Fruit fly (Drosophila melanogaster) whole organism, pupa: ENCODE measurements around the gene CG17660.
A peak's percentile ranks its signal among the peaks of the same experiment; 100 is the strongest.

Experiments
- CG10348 ChIP-seq: fragments of 200-800 bp; sonication (Bioruptor generic); IDR thresholded peaks from 2 replicates; pipeline ENCODE4 v1.3.6; 2022; ENCODE audit warnings: missing biosample characterization, missing genetic modification characterization
- CG12605 ChIP-seq: fragments of 200-800 bp; sonication (Bioruptor generic); IDR thresholded peaks from 2 replicates; pipeline ENCODE4 v1.3.6; 2022; ENCODE audit warnings: missing biosample characterization, missing genetic modification characterization
- CG13204 ChIP-seq: fragments of 200-800 bp; sonication (Bioruptor generic); optimal IDR thresholded peaks from 2 replicates; lab custom pipeline; 2018; ENCODE audit warnings: missing biosample characterization, mild to moderate bottlenecking, missing genetic modification characterization, moderate library complexity
- CG14655 ChIP-seq: fragments of 200-800 bp; sonication (Bioruptor generic); optimal IDR thresholded peaks from 3 replicates; lab custom pipeline; 2017; ENCODE audit warnings: mild to moderate bottlenecking, missing biosample characterization, missing genetic modification reagents, missing genetic modification characterization
- CG15710 ChIP-seq: fragments of 200-800 bp; sonication (Bioruptor generic); optimal IDR thresholded peaks from 2 replicates; lab custom pipeline; 2018; ENCODE audit warnings: missing biosample characterization, mild to moderate bottlenecking, missing genetic modification characterization, moderate library complexity
- CG17806 ChIP-seq: fragments of 200-800 bp; sonication (Bioruptor generic); optimal IDR thresholded peaks from 2 replicates; lab custom pipeline; 2018; ENCODE audit warnings: missing biosample characterization, mild to moderate bottlenecking, missing genetic modification characterization, moderate library complexity
- CG32121 ChIP-seq: fragments of 200-800 bp; sonication (Bioruptor generic); IDR thresholded peaks from 2 replicates; pipeline ENCODE4 v1.3.6; 2022; ENCODE audit warnings: missing biosample characterization, missing genetic modification characterization
- CG34367 ChIP-seq: fragments of 200-800 bp; sonication (Bioruptor generic); optimal IDR thresholded peaks from 2 replicates; lab custom pipeline; 2018; ENCODE audit warnings: missing biosample characterization, mild to moderate bottlenecking, missing genetic modification characterization
- CG4496 ChIP-seq: fragments of 200-800 bp; sonication (Bioruptor generic); IDR thresholded peaks from 3 replicates; pipeline ENCODE4 v1.3.6; 2022; ENCODE audit warnings: missing biosample characterization, missing genetic modification characterization
- CG8159 ChIP-seq: fragments of 200-800 bp; sonication (Bioruptor generic); optimal IDR thresholded peaks from 3 replicates; lab custom pipeline; 2018; ENCODE audit warnings: missing biosample characterization, mild to moderate bottlenecking, missing genetic modification characterization, moderate library complexity
- CG8301 ChIP-seq: fragments of 200-800 bp; sonication (Bioruptor generic); optimal IDR thresholded peaks from 2 replicates; lab custom pipeline; 2018; ENCODE audit warnings: missing biosample characterization, mild to moderate bottlenecking, missing genetic modification characterization
- CG9948 ChIP-seq: fragments of 200-800 bp; sonication (Bioruptor generic); optimal IDR thresholded peaks from 2 replicates; lab custom pipeline; 2018; ENCODE audit warnings: missing biosample characterization, mild to moderate bottlenecking, missing genetic modification characterization, moderate library complexity
- D1 ChIP-seq: fragments of 200-800 bp; sonication (Bioruptor generic); optimal IDR thresholded peaks from 2 replicates; lab custom pipeline; 2018; ENCODE audit warnings: missing biosample characterization, mild to moderate bottlenecking, missing genetic modification characterization, moderate library complexity
- EcR ChIP-seq: fragments of 200-800 bp; sonication (Bioruptor generic); optimal IDR thresholded peaks from 3 replicates; lab custom pipeline; 2019; ENCODE audit warnings: missing biosample characterization, missing genetic modification characterization, mild to moderate bottlenecking, moderate library complexity, missing genetic modification reagents
- Ets98B ChIP-seq: fragments of 200-800 bp; sonication (Bioruptor generic); IDR thresholded peaks from 2 replicates; pipeline ENCODE4 v1.3.6; 2022; ENCODE audit warnings: missing biosample characterization, missing genetic modification characterization
- Pif1A ChIP-seq: fragments of 200-800 bp; sonication (Bioruptor generic); optimal IDR thresholded peaks from 3 replicates; lab custom pipeline; 2016; ENCODE audit warnings: missing biosample characterization, missing genetic modification characterization
- Pif1B ChIP-seq: fragments of 200-800 bp; sonication (Bioruptor generic); optimal IDR thresholded peaks from 3 replicates; lab custom pipeline; 2016; ENCODE audit warnings: missing biosample characterization, missing genetic modification characterization
- Snoo ChIP-seq: fragments of 200-800 bp; sonication (Bioruptor generic); optimal IDR thresholded peaks from 3 replicates; lab custom pipeline; 2017; ENCODE audit warnings: missing biosample characterization, mild to moderate bottlenecking, missing genetic modification characterization, inconsistent platforms
- fd96Ca ChIP-seq: fragments of 200-800 bp; sonication (Bioruptor generic); IDR thresholded peaks from 3 replicates; pipeline ENCODE4 v1.3.6; 2022; ENCODE audit warnings: missing biosample characterization, missing genetic modification characterization
- gl ChIP-seq: fragments of 200-800 bp; sonication (Bioruptor generic); optimal IDR thresholded peaks from 2 replicates; lab custom pipeline; 2018; ENCODE audit warnings: missing biosample characterization, mild to moderate bottlenecking, missing genetic modification characterization
- rn ChIP-seq: fragments of 200-800 bp; sonication (Bioruptor generic); IDR thresholded peaks from 2 replicates; pipeline ENCODE4 v1.3.6; 2022; ENCODE audit warnings: missing biosample characterization, missing genetic modification characterization

Gene CG17660

dm6 chr2L:1729607-1730011 lies 19.4 kb upstream of the CG17660 start, which contains the start of the genes Eno and CG31937:
Gene Eno (minus strand): TSS chr2L:1729636.
Gene CG31937 (plus strand): TSS chr2L:1729887.
- TF ChIP-seq EcR (no peak), D1 (tag; lab: Kevin White, UChicago) (no peak), Ets98B (peak; percentile 61), rn (GFP tag; lab: Robert Waterston, UW) (no peak), fd96Ca (GFP tag; lab: Robert Waterston, UW) (peak; percentile 78), CG34367 (tag; lab: Kevin White, UChicago) (no peak), CG12605 (no peak), CG32121 (peak; percentile 76), CG10348 (GFP tag; lab: Robert Waterston, UW) (no peak), Pif1B (GFP tag; lab: Kevin White, UChicago) (peak; percentile 31), Pif1A (GFP tag; lab: Kevin White, UChicago) (peak; percentile 58), Snoo (tag; lab: Kevin White, UChicago) (peak; percentile 56), CG14655 (peak; percentile 55), CG4496 (GFP tag; lab: Robert Waterston, UW) (peak; percentile 37; the same call in 1 of the 3 replicates), CG15710 (peak; percentile 59), CG8159 (peak; percentile 28), CG8301 (peak; percentile 42), gl (tag; lab: Kevin White, UChicago) (peak; percentile 18), CG13204 (GFP tag; lab: Kevin White, UChicago) (no peak), CG9948 (tag; lab: Kevin White, UChicago) (no peak), CG17806 (tag; lab: Kevin White, UChicago) (no peak)

dm6 chr2L:1728620-1728944 lies 18.4 kb upstream of the CG17660 start, which contains the start of gene Rrp40:
Gene Rrp40 (plus strand): TSS chr2L:1728732.
- TF ChIP-seq CG4496 (GFP tag; lab: Robert Waterston, UW) (0 out of 3 replicates have a peak, but pooled peaks have one; percentile 36), CG13204 (GFP tag; lab: Kevin White, UChicago) (no peak)

dm6 chr2L:1727826-1728619 lies 17.8 kb upstream of the CG17660 start:
- TF ChIP-seq EcR (peak; percentile 70), D1 (tag; lab: Kevin White, UChicago) (peak; percentile 94), CG17806 (tag; lab: Kevin White, UChicago) (peak; percentile 93), CG15710 (peak; percentile 99), Pif1B (GFP tag; lab: Kevin White, UChicago) (peak; percentile 99), CG4496 (GFP tag; lab: Robert Waterston, UW) (peak; percentile 97), CG14655 (peak; percentile 97), CG32121 (peak; percentile 97), Pif1A (GFP tag; lab: Kevin White, UChicago) (peak; percentile 98), CG8159 (no peak), CG13204 (GFP tag; lab: Kevin White, UChicago) (peak; percentile 97), Ets98B (peak; percentile 95), rn (GFP tag; lab: Robert Waterston, UW) (peak; percentile 85), CG9948 (tag; lab: Kevin White, UChicago) (peak; percentile 96), CG10348 (GFP tag; lab: Robert Waterston, UW) (peak; percentile 82), CG8301 (peak; percentile 96), CG12605 (peak; percentile 93), CG34367 (tag; lab: Kevin White, UChicago) (peak; percentile 96), fd96Ca (GFP tag; lab: Robert Waterston, UW) (peak; percentile 97), gl (tag; lab: Kevin White, UChicago) (peak; percentile 87), Snoo (tag; lab: Kevin White, UChicago) (peak; percentile 99)

- TF ChIP-seq EcR = peak; percentile 31
- no peak for TF ChIP-seq CG9948 (tag; lab: Kevin White, UChicago)
- peak; percentile 97 for TF ChIP-seq CG8159
Observed at dm6 chr2L:1727162-1727825, 17.1 kb upstream of the CG17660 start.

- TF ChIP-seq CG12605 = no peak
- TF ChIP-seq Ets98B = no peak
- TF ChIP-seq CG13204 (GFP tag; lab: Kevin White, UChicago) = no peak
- no peak for TF ChIP-seq CG17806 (tag; lab: Kevin White, UChicago)
- peak; percentile 23 for TF ChIP-seq CG8159
Observed at dm6 chr2L:1724592-1724940, 14.3 kb upstream of the CG17660 start.

- peak; percentile 100 for TF ChIP-seq CG8159
- TF ChIP-seq CG4496 (GFP tag; lab: Robert Waterston, UW) = no peak
- peak; percentile 24; the same call in 1 of the 2 replicates for TF ChIP-seq CG32121
- TF ChIP-seq CG8301 = no peak
- TF ChIP-seq CG12605 = peak; percentile 33; the same call in 1 of the 2 replicates
- TF ChIP-seq Ets98B = peak; percentile 23; the same call in 1 of the 2 replicates
Observed at dm6 chr2L:1723937-1724591, 13.8 kb upstream of the CG17660 start, which contains the start of gene Rim2. Gene Rim2 (minus strand): TSS chr2L:1724388.
